Worm (Caenorhabditis elegans) whole organism, young adult: ENCODE results near the gene emre-1.

Experiments used
- C06A6.2 ChIP-seq: fragments of 200-800 bp; sonication (Bioruptor generic); conservative IDR thresholded peaks from 2 replicates; pipeline ENCODE4 v1.3.6; 2022; ENCODE audit warnings: missing genetic modification characterization, missing compliant biosample characterization
- F23B12.7 ChIP-seq: sonication (generic microtip); optimal IDR thresholded peaks from 2 replicates; lab custom pipeline; 2017; ENCODE audit warnings: missing genetic modification characterization, mild to moderate bottlenecking, missing compliant biosample characterization, antibody characterized with exemption, moderate library complexity; ENCODE audit not compliant: insufficient read depth
- F49E8.2 ChIP-seq: sonication (generic microtip); optimal IDR thresholded peaks from 3 replicates; lab custom pipeline; 2017; ENCODE audit warnings: missing genetic modification characterization, mild to moderate bottlenecking, missing compliant biosample characterization, antibody characterized with exemption, moderate library complexity; ENCODE audit not compliant: insufficient read depth
- F57C9.4 ChIP-seq: sonication (generic microtip); optimal IDR thresholded peaks from 2 replicates; lab custom pipeline; 2017; ENCODE audit warnings: mild to moderate bottlenecking, missing genetic modification characterization, missing compliant biosample characterization
- K12H6.12 ChIP-seq: fragments of 200-800 bp; sonication (Bioruptor generic); optimal IDR thresholded peaks from 2 replicates; lab custom pipeline; 2018; ENCODE audit warnings: mild to moderate bottlenecking, missing genetic modification characterization, missing compliant biosample characterization
- Y53G8AR.9 ChIP-seq: fragments of 200-800 bp; sonication (Bioruptor generic); conservative IDR thresholded peaks from 2 replicates; pipeline ENCODE4 v1.3.6; 2022; ENCODE audit warnings: missing genetic modification reagents, missing genetic modification characterization, missing compliant biosample characterization
- Y79H2A.3 ChIP-seq: fragments of 200-800 bp; sonication (Bioruptor generic); conservative IDR thresholded peaks from 2 replicates; pipeline ENCODE4 v1.3.6; 2022; ENCODE audit warnings: missing genetic modification reagents, missing genetic modification characterization, missing compliant biosample characterization
- ZK185.1 ChIP-seq: sonication (generic microtip); optimal IDR thresholded peaks from 2 replicates; lab custom pipeline; 2016; ENCODE audit warnings: mild to moderate bottlenecking, missing genetic modification characterization, missing compliant biosample characterization; ENCODE audit not compliant: poor library complexity, severe bottlenecking
- akir-1 ChIP-seq: fragments of 200-800 bp; sonication (Bioruptor generic); optimal IDR thresholded peaks from 2 replicates; lab custom pipeline; 2018; ENCODE audit warnings: mild to moderate bottlenecking, missing genetic modification characterization, moderate library complexity, missing compliant biosample characterization
- ama-1 ChIP-seq, 3 experiments: fragments of 150-350 bp in 1 of 3; sonication (generic microtip) in 2 of 3; optimal IDR thresholded peaks; 2 replicates each; lab custom pipeline; 2014 to 2018; ENCODE audit warnings: missing biosample characterization in 2 of 3, missing genetic modification characterization in 2 of 3, missing genetic modification reagents in 2 of 3
- atf-7 ChIP-seq: sonication (generic microtip); optimal IDR thresholded peaks from 2 replicates; lab custom pipeline; 2017; ENCODE audit warnings: mild to moderate bottlenecking, missing genetic modification characterization, missing compliant biosample characterization
- attf-3 ChIP-seq: fragments of 200-800 bp; sonication (Bioruptor generic); conservative IDR thresholded peaks from 2 replicates; pipeline ENCODE4 v1.3.6; 2022; ENCODE audit warnings: missing genetic modification reagents, missing genetic modification characterization, missing compliant biosample characterization
- attf-5 ChIP-seq: fragments of 200-800 bp; sonication (Bioruptor generic); optimal IDR thresholded peaks from 2 replicates; lab custom pipeline; 2018; ENCODE audit warnings: mild to moderate bottlenecking, missing genetic modification characterization, missing compliant biosample characterization
- cebp-1 ChIP-seq, 2 experiments: fragments of 200-800 bp in 1 of 2; sonication (Bioruptor generic) in 1 of 2; sonication (generic microtip) in 1 of 2; IDR thresholded peaks in 1 of 2; optimal IDR thresholded peaks in 1 of 2; 2 replicates each; pipeline versions ENCODE4 v1.3.6 to Lab custom; 2017 to 2022; ENCODE audit warnings: missing compliant biosample characterization in 2 of 2, missing genetic modification characterization in 2 of 2, mild to moderate bottlenecking in 1 of 2, missing genetic modification reagents in 1 of 2, moderate library complexity in 1 of 2
- ceh-58 ChIP-seq: fragments of 200-800 bp; sonication (Bioruptor generic); IDR thresholded peaks from 2 replicates; pipeline ENCODE4 v1.3.6; 2022; ENCODE audit warnings: missing genetic modification characterization, missing compliant biosample characterization
- chd-7 ChIP-seq: sonication (generic microtip); optimal IDR thresholded peaks from 2 replicates; lab custom pipeline; 2016; ENCODE audit warnings: mild to moderate bottlenecking, missing genetic modification characterization, moderate library complexity, missing compliant biosample characterization
- dpff-1 ChIP-seq: sonication (generic microtip); optimal IDR thresholded peaks from 2 replicates; lab custom pipeline; 2017; ENCODE audit warnings: mild to moderate bottlenecking, missing genetic modification characterization, missing compliant biosample characterization
- him-1 ChIP-seq: sonication (generic microtip); optimal IDR thresholded peaks from 2 replicates; lab custom pipeline; 2016; ENCODE audit warnings: missing genotype, missing genetic modification reagents, missing genetic modification characterization, missing compliant biosample characterization
- hmg-1.2 ChIP-seq: fragments of 200-800 bp; sonication (Bioruptor generic); IDR thresholded peaks from 2 replicates; pipeline ENCODE4 v1.3.6; 2022; ENCODE audit warnings: missing genetic modification reagents, missing genetic modification characterization, missing compliant biosample characterization
- let-607 ChIP-seq, 2 experiments: fragments of 200-800 bp in 1 of 2; sonication (Bioruptor generic) in 1 of 2; sonication (generic microtip) in 1 of 2; optimal IDR thresholded peaks; 2 replicates each; lab custom pipeline; 2016 to 2018; ENCODE audit warnings: mild to moderate bottlenecking in 2 of 2, missing compliant biosample characterization in 2 of 2, missing genetic modification characterization in 2 of 2, moderate library complexity in 2 of 2, missing genotype in 1 of 2
- lin-35 ChIP-seq, 3 experiments: fragments of 150-350 bp in 2 of 3; sonication (generic microtip) in 1 of 3; optimal IDR thresholded peaks; 2 replicates each; lab custom pipeline; 2014 to 2018; ENCODE audit warnings: missing biosample characterization in 3 of 3, missing genetic modification characterization in 3 of 3, missing genetic modification reagents in 3 of 3
- lin-54 ChIP-seq: fragments of 200-800 bp; sonication (Bioruptor generic); optimal IDR thresholded peaks from 2 replicates; lab custom pipeline; 2018; ENCODE audit warnings: mild to moderate bottlenecking, missing genetic modification characterization, missing compliant biosample characterization
- lsl-1 ChIP-seq: fragments of 200-800 bp; sonication (Bioruptor generic); optimal IDR thresholded peaks from 2 replicates; lab custom pipeline; 2018; ENCODE audit warnings: mild to moderate bottlenecking, missing genetic modification characterization, moderate library complexity, missing compliant biosample characterization
- mcd-1 ChIP-seq: fragments of 200-800 bp; sonication (Bioruptor generic); IDR thresholded peaks from 2 replicates; pipeline ENCODE4 v1.3.6; 2022; ENCODE audit warnings: missing genetic modification reagents, missing genetic modification characterization, missing compliant biosample characterization
- mxl-1 ChIP-seq: sonication (generic microtip); optimal IDR thresholded peaks from 2 replicates; lab custom pipeline; 2016; ENCODE audit warnings: missing genetic modification characterization, missing compliant biosample characterization
- nfya-1 ChIP-seq: sonication (generic microtip); optimal IDR thresholded peaks from 2 replicates; lab custom pipeline; 2017; ENCODE audit warnings: antibody characterized with exemption, missing compliant biosample characterization, missing genetic modification characterization, borderline replicate concordance; ENCODE audit not compliant: insufficient read depth
- nfya-2 ChIP-seq: fragments of 200-800 bp; sonication (Bioruptor generic); IDR thresholded peaks from 2 replicates; pipeline ENCODE4 v1.3.6; 2022; ENCODE audit warnings: missing genetic modification reagents, missing genetic modification characterization, missing compliant biosample characterization
- nfyb-1 ChIP-seq: fragments of 200-800 bp; sonication (Bioruptor generic); IDR thresholded peaks from 2 replicates; pipeline ENCODE4 v1.3.6; 2022; ENCODE audit warnings: missing genetic modification reagents, missing genetic modification characterization, missing compliant biosample characterization
- nhr-27 ChIP-seq: fragments of 200-800 bp; sonication (Bioruptor generic); optimal IDR thresholded peaks from 2 replicates; lab custom pipeline; 2018; ENCODE audit warnings: mild to moderate bottlenecking, missing genetic modification characterization, moderate library complexity, missing compliant biosample characterization
- nhr-80 ChIP-seq: sonication (generic microtip); optimal IDR thresholded peaks from 2 replicates; lab custom pipeline; 2016; ENCODE audit warnings: missing genetic modification characterization, missing compliant biosample characterization
- rec-8 ChIP-seq, 2 experiments: sonication (generic microtip); optimal IDR thresholded peaks; 2 replicates each; lab custom pipeline; 2016; ENCODE audit warnings: mild to moderate bottlenecking in 2 of 2, missing genetic modification characterization in 2 of 2, missing genetic modification reagents in 2 of 2, missing genotype in 2 of 2, missing biosample characterization in 1 of 2, missing compliant biosample characterization in 1 of 2, moderate library complexity in 1 of 2
- sdz-38 ChIP-seq: sonication (generic microtip); optimal IDR thresholded peaks from 2 replicates; lab custom pipeline; 2016; ENCODE audit warnings: missing genotype, missing genetic modification characterization, missing compliant biosample characterization
- snpc-1.3 ChIP-seq: sonication (generic microtip); optimal IDR thresholded peaks from 2 replicates; lab custom pipeline; 2017; ENCODE audit warnings: missing genetic modification characterization, mild to moderate bottlenecking, missing compliant biosample characterization, antibody characterized with exemption, moderate library complexity, missing genotype, missing genetic modification reagents; ENCODE audit not compliant: insufficient read depth
- snpc-3.4 ChIP-seq: sonication (generic microtip); optimal IDR thresholded peaks from 2 replicates; lab custom pipeline; 2017; ENCODE audit warnings: missing genetic modification characterization, mild to moderate bottlenecking, missing compliant biosample characterization, antibody characterized with exemption, moderate library complexity, missing genotype, missing genetic modification reagents
- snpc-4 ChIP-seq, 5 experiments: fragments of 150-350 bp in 1 of 5; sonication (generic microtip) in 4 of 5; optimal IDR thresholded peaks; 2 replicates each; lab custom pipeline; 2014 to 2018; ENCODE audit warnings: missing genetic modification characterization in 5 of 5, missing biosample characterization in 3 of 5, antibody characterized with exemption in 2 of 5, mild to moderate bottlenecking in 2 of 5, missing compliant biosample characterization in 2 of 5, missing genotype in 2 of 5, moderate library complexity in 2 of 5, missing genetic modification reagents in 1 of 5
- unc-62 ChIP-seq: fragments of 150-350 bp; optimal IDR thresholded peaks from 2 replicates; lab custom pipeline; 2014; ENCODE audit warnings: missing biosample characterization, missing genetic modification reagents, missing genetic modification characterization
- zfh-2 ChIP-seq: fragments of 200-800 bp; sonication (Bioruptor generic); conservative IDR thresholded peaks from 2 replicates; pipeline ENCODE4 v1.3.6; 2022; ENCODE audit warnings: missing genetic modification reagents, missing genetic modification characterization, missing compliant biosample characterization
- ztf-26 ChIP-seq: sonication (generic microtip); optimal IDR thresholded peaks from 2 replicates; lab custom pipeline; 2017; ENCODE audit warnings: missing genetic modification characterization, missing compliant biosample characterization
- ztf-28 ChIP-seq: fragments of 200-800 bp; sonication (Bioruptor generic); IDR thresholded peaks from 2 replicates; pipeline ENCODE4 v1.3.6; 2022; ENCODE audit warnings: missing genetic modification reagents, missing genetic modification characterization, missing compliant biosample characterization

emre-1 gene

DNA sequence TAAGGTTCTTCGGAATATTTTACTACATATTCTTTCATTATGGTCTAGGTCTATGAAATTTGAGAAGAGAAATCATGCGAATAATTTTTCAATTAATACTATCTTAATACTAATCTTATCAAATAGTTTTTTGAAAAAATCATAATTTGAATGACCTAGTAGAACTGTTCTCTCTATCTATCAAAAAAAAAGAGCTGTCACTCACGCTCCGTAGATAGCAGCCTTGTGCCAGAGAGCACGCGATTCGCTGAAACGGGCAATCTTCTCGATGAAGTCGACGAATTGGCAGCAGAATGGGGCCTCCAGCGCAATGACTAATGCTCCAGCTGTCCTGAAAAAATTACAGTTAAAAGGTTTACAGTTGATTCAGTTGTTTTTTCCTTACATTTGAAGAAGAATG, 9.9 kb upstream of the emre-1 start:
- TF ChIP-seq let-607 (tag; optimal IDR thresholded peaks at IDR 0.05; lab: Kevin White, UChicago) (peak in 1 of 2 experiments; percentile 18), nfya-1 (tag; lab: Kevin White, UChicago) (no peak), nfyb-1 (no peak), nhr-80 (tag; lab: Kevin White, UChicago) (peak; percentile 73), hmg-1.2 (GFP tag; lab: Robert Waterston, UW) (no peak), Y53G8AR.9 (GFP tag; lab: Robert Waterston, UW) (0 out of 2 replicates have a peak, but pooled peaks have one; percentile 39)

DNA sequence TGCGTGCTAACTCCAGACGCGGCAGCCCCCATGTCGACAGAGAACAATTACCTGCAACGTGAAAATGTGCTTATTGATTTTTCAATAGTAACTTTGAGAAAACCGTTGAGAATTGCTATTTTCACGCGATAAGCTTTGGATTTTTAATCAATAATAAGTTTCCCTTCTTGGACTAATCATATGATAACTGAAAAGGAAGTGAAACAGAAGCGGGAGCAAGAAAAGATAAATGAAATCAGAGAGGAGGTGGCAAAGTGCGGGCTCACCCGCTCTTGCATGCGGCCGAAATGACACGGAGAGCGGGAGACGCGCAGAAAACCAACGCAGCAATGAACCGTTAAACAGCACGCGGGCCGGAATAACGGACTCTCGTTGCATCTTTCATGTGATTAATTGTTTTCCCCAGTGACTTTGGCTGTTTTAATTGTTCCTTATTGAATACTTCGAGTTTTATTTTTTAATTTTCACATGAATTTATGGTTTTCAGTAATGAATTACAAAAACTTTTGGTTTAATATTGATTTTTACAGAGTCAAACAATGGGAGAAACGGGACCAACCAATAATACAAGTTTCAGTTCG, 9.2 kb upstream of the emre-1 start, which contains the start of the genes flwr-1 and tbc-1:
flwr-1 (minus strand) TSS at position 51 of the 581 bp plus-strand sequence.
tbc-1 (plus strand) TSS at position 531 of the 581 bp plus-strand sequence.
- TF ChIP-seq dpff-1 (tag; lab: Kevin White, UChicago) (no peak), ZK185.1 (tag; lab: Kevin White, UChicago) (no peak), snpc-1.3 (tag; lab: Kevin White, UChicago) (no peak), him-1 (tag; lab: Kevin White, UChicago) (no peak), unc-62 (GFP tag; lab: Kevin White, UChicago) (no peak), K12H6.12 (no peak), F23B12.7 (tag; lab: Kevin White, UChicago) (no peak), snpc-4 (GFP tag; optimal IDR thresholded peaks at IDR 0.05; lab: Kevin White, UChicago) (no peak), snpc-4 (tag; optimal IDR thresholded peaks at IDR 0.05; lab: Kevin White, UChicago) (no peak), ceh-58 (GFP tag; lab: Robert Waterston, UW) (no peak), cebp-1 (GFP tag; IDR thresholded peaks at IDR 0.05; lab: Robert Waterston, UW) (no peak), cebp-1 (tag; optimal IDR thresholded peaks at IDR 0.05; lab: Kevin White, UChicago) (peak; percentile 38), mcd-1 (0 out of 2 replicates have a peak, but pooled peaks have one; percentile 8), lin-35 (GFP tag; optimal IDR thresholded peaks at IDR 0.05; lab: Kevin White, UChicago) (no peak), mxl-1 (tag; lab: Kevin White, UChicago) (no peak), let-607 (tag; optimal IDR thresholded peaks at IDR 0.05; lab: Kevin White, UChicago) (peak; percentile 90 to 92), nfya-2 (GFP tag; lab: Robert Waterston, UW) (no peak), ztf-28 (GFP tag; lab: Robert Waterston, UW) (no peak), atf-7 (tag; lab: Kevin White, UChicago) (no peak), sdz-38 (tag; lab: Kevin White, UChicago) (no peak), akir-1 (GFP tag; lab: Kevin White, UChicago) (no peak), chd-7 (no peak), F57C9.4 (tag; lab: Kevin White, UChicago) (no peak), ama-1 (optimal IDR thresholded peaks at IDR 0.05; lab: Kevin White, UChicago) (no peak), ama-1 (GFP tag; optimal IDR thresholded peaks at IDR 0.05; lab: Kevin White, UChicago) (no peak), attf-5 (peak; percentile 35), ztf-26 (tag; lab: Kevin White, UChicago) (no peak), F49E8.2 (tag; lab: Kevin White, UChicago) (no peak), zfh-2 (GFP tag; lab: Robert Waterston, UW) (peak; percentile 36; the same call in 1 of the 2 replicates), attf-3 (peak; percentile 90), lsl-1 (GFP tag; lab: Kevin White, UChicago) (no peak), lin-54 (GFP tag; lab: Kevin White, UChicago) (no peak), snpc-3.4 (tag; lab: Kevin White, UChicago) (no peak), nhr-80 (tag; lab: Kevin White, UChicago) (peak; percentile 58), Y79H2A.3 (no peak), C06A6.2 (GFP tag; lab: Robert Waterston, UW) (no peak), nhr-27 (no peak), rec-8 (tag; optimal IDR thresholded peaks at IDR 0.05; lab: Kevin White, UChicago) (no peak)
